Fruit fly (Drosophila melanogaster): ENCODE measurements around the gene CG10864.

The CG10864 gene

DNA sequence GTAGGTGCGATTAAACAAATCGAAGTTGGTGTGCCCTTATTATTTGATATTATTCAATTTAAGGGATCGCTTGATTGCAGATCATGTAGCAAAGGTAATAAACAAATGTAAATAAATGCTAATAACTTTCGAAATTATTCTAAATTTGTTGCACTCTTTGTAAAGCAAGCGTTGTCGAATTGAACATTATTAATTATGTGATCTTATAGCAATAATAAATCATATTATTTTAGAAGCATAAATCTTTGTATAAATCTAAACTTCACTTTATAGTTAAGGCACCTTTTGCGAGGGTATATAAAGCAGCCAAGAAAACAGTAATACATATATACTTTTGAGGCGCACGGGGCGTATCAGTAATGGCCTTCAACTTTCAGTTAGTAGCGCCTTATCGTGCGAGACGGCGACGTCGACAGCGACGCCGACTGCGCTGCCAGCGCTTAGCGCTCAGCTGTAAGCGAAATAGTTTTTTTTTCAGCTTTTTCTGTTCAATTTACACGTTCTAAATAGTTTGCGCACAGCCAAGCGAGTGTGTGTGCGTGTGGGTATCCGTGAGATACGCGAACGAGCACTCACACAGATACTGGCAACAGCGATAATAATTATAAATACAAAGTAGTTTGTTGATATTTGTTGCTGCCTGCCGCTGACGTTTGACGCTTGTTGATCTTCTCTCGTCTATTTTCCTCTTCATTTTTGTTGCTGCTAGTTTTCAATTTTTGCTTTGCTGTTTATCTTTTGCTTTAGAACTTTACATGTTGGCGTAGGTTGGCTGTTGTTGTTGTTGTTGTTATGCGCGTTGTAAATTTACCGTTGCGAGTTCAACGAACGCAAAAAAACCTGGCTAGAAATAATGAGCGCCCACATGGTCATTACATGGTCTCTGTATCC is 27.6 kb upstream of the CG10864 start (continued):
- TF ChIP-seq CG6163 (GFP tag; IDR thresholded peaks at IDR 0.05) = 0 out of 3 replicates have a peak, but pooled peaks have one; percentile 34
- TF ChIP-seq Sox14 (GFP tag; optimal IDR thresholded peaks at IDR 0.05) = peak; percentile 26
- peak in 1 of 2 experiments; percentile 4 for TF ChIP-seq salr (GFP tag; optimal IDR thresholded peaks at IDR 0.05)
- TF ChIP-seq vri (GFP tag; optimal IDR thresholded peaks at IDR 0.05) = no peak
- peak; percentile 85 for TF ChIP-seq Eip78C (GFP tag)

- 0 out of 3 replicates have a peak, but pooled peaks have one; percentile 57 for TF ChIP-seq CG6163 (GFP tag; IDR thresholded peaks at IDR 0.05)
- no peak for TF ChIP-seq topi (GFP tag; optimal IDR thresholded peaks at IDR 0.05)
- TF ChIP-seq CG1621 (tag; optimal IDR thresholded peaks at IDR 0.05) = no peak
- peak; percentile 9 for TF ChIP-seq CG34406 (GFP tag; optimal IDR thresholded peaks at IDR 0.05)
- TF ChIP-seq spab (GFP tag; optimal IDR thresholded peaks at IDR 0.05) = no peak
- TF ChIP-seq Gug (GFP tag; IDR thresholded peaks at IDR 0.05) = no peak
- TF ChIP-seq achi (GFP tag; optimal IDR thresholded peaks at IDR 0.05) = peak; percentile 26
- peak; percentile 27 for TF ChIP-seq CG8632 (GFP tag; optimal IDR thresholded peaks at IDR 0.05)
- TF ChIP-seq eg (GFP tag; IDR thresholded peaks at IDR 0.05) = peak; percentile 6; the same call in 1 of the 3 replicates
- TF ChIP-seq Hr39 (GFP tag; optimal IDR thresholded peaks at IDR 0.05) = no peak
- peak; percentile 43 for TF ChIP-seq svp (GFP tag)
- TF ChIP-seq CG3919 (GFP tag; optimal IDR thresholded peaks at IDR 0.05) = peak; percentile 27
- TF ChIP-seq CG16779 (tag; optimal IDR thresholded peaks at IDR 0.05) = no peak
- TF ChIP-seq Eip78C (GFP tag) = peak; percentile 73
- no peak for TF ChIP-seq net (GFP tag; optimal IDR thresholded peaks at IDR 0.05)
Observed at dm6 chr3R:18438181-18438826, 26.9 kb upstream of the CG10864 start.

DNA sequence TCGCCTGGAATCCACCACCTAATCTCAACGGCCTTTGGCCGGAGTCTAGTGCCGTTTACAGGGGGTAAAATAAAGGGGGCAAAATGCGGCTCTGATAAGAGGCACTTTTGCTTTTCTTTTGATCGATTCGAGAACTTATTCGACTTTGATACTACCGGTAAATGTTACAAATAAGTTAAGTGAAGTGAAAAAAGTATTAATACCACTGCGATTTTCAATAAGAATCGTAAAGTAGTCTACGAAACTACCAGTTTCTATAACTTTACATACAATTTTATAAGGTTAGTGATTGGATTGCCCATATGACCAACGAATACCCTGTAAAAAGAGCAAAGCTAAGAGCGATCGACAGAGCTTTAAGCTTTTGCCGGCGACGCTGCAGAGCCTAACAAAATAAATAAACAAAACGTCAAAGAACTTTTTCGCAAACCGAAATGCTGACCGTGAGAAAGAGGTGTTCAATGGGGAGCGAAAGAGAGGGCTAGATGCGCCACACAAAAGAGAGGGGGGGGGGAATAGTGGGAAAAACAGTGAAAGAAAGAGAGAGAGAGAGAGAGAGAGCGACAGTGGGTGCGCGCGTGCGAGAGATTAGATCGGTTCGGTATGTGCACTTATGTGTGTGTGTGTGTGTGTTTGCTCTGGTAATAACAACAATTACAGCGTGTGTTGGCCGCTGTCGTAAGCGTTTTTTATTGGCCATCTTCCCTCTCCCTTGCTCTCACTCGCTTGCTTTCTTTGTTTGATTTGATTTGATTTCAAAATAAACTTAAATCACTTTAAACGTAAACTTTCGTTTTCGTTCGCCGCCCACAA is 25.3 kb upstream of the CG10864 start:
- TF ChIP-seq Smox (GFP tag; optimal IDR thresholded peaks at IDR 0.05) = peak; percentile 72
- peak; percentile 73 for TF ChIP-seq CG31627 (GFP tag; optimal IDR thresholded peaks at IDR 0.05)
- TF ChIP-seq pdm3 (GFP tag; optimal IDR thresholded peaks at IDR 0.05) = peak; percentile 81
- TF ChIP-seq CG34406 (GFP tag; optimal IDR thresholded peaks at IDR 0.05) = peak; percentile 64
- TF ChIP-seq lz (GFP tag; optimal IDR thresholded peaks at IDR 0.05) = peak; percentile 77
- peak; percentile 71 for TF ChIP-seq vri (GFP tag; optimal IDR thresholded peaks at IDR 0.05)
- TF ChIP-seq acj6 (GFP tag; optimal IDR thresholded peaks at IDR 0.05) = peak; percentile 76
- peak; percentile 67 for TF ChIP-seq Gug (GFP tag; IDR thresholded peaks at IDR 0.05)
- no peak for TF ChIP-seq CG1621 (tag; optimal IDR thresholded peaks at IDR 0.05)
- TF ChIP-seq CG4318 (GFP tag; optimal IDR thresholded peaks at IDR 0.05) = peak; percentile 57
- peak; percentile 76 for TF ChIP-seq CG3919 (GFP tag; optimal IDR thresholded peaks at IDR 0.05)
- peak; percentile 63 for TF ChIP-seq spab (GFP tag; optimal IDR thresholded peaks at IDR 0.05)
- peak; percentile 66 for TF ChIP-seq CG8319 (GFP tag; optimal IDR thresholded peaks at IDR 0.05)
- TF ChIP-seq esn (GFP tag; optimal IDR thresholded peaks at IDR 0.05) = peak; percentile 73
- peak; percentile 88 for TF ChIP-seq CG32006 (GFP tag; optimal IDR thresholded peaks at IDR 0.05)
- TF ChIP-seq dac (GFP tag; optimal IDR thresholded peaks at IDR 0.05) = peak; percentile 19
- peak; percentile 34 for TF ChIP-seq CG16779 (tag; optimal IDR thresholded peaks at IDR 0.05)
- peak; percentile 43 to 64 for TF ChIP-seq salr (GFP tag; optimal IDR thresholded peaks at IDR 0.05)
- peak; percentile 50 for TF ChIP-seq Sox15 (GFP tag; optimal IDR thresholded peaks at IDR 0.05)
- TF ChIP-seq CG10669 (GFP tag; optimal IDR thresholded peaks at IDR 0.05) = peak; percentile 75
- peak; percentile 67 for TF ChIP-seq Sox102F (GFP tag; optimal IDR thresholded peaks at IDR 0.05)
- peak; percentile 83 for TF ChIP-seq Hr4 (GFP tag; optimal IDR thresholded peaks at IDR 0.05)
- TF ChIP-seq CG6854 (GFP tag; optimal IDR thresholded peaks at IDR 0.05) = no peak
- peak; percentile 24 for TF ChIP-seq dsx (GFP tag; optimal IDR thresholded peaks at IDR 0.05; ENCODE audit: poor library complexity, severe bottlenecking)
- peak; percentile 76 for TF ChIP-seq Ets96B (tag; optimal IDR thresholded peaks at IDR 0.05)
- TF ChIP-seq OdsH (GFP tag; optimal IDR thresholded peaks at IDR 0.05) = peak; percentile 74
- peak; percentile 83 for TF ChIP-seq Lpt (GFP tag; optimal IDR thresholded peaks at IDR 0.05)
- TF ChIP-seq fd59A (GFP tag; optimal IDR thresholded peaks at IDR 0.05) = peak; percentile 21
- peak; percentile 81 for TF ChIP-seq CG15336 (GFP tag; IDR thresholded peaks at IDR 0.05)
- TF ChIP-seq CG9139 (GFP tag; optimal IDR thresholded peaks at IDR 0.05) = peak; percentile 48
- TF ChIP-seq svp (GFP tag) = peak; percentile 94
- TF ChIP-seq net (GFP tag; optimal IDR thresholded peaks at IDR 0.05) = peak; percentile 83
- peak; percentile 83 for TF ChIP-seq cyc (GFP tag; optimal IDR thresholded peaks at IDR 0.05)
